Worm (Caenorhabditis elegans): ENCODE measurements around the gene bath-42.

bath-42 gene

ce11 chrIII:8163283-8163682, at the start of gene bath-42:
bath-42 (minus strand) TSS chrIII:8163383.
- TF ChIP-seq ceh-83 (GFP tag; optimal IDR thresholded peaks at IDR 0.05) (no peak), ceh-43 (GFP tag; optimal IDR thresholded peaks at IDR 0.05) (no peak), flh-1 (GFP tag; optimal IDR thresholded peaks at IDR 0.05) (no peak), cnd-1 (tag; optimal IDR thresholded peaks at IDR 0.05) (no peak), elt-3 (tag; optimal IDR thresholded peaks at IDR 0.05) (no peak), ztf-11 (tag; optimal IDR thresholded peaks at IDR 0.05) (no peak), sem-2 (GFP tag; optimal IDR thresholded peaks at IDR 0.05) (no peak)

- TF ChIP-seq blmp-1 (tag; optimal IDR thresholded peaks at IDR 0.05) (no peak), lin-32 (GFP tag; optimal IDR thresholded peaks at IDR 0.05) (no peak), mls-2 (tag; optimal IDR thresholded peaks at IDR 0.05) (no peak), unc-39 (tag; optimal IDR thresholded peaks at IDR 0.05) (no peak), pha-4 (tag; optimal IDR thresholded peaks at IDR 0.05) (no peak), flh-1 (GFP tag; optimal IDR thresholded peaks at IDR 0.05) (no peak), mep-1 (tag; optimal IDR thresholded peaks at IDR 0.05) (no peak), bed-3 (GFP tag; optimal IDR thresholded peaks at IDR 0.05) (no peak), mab-5 (tag; optimal IDR thresholded peaks at IDR 0.05) (no peak), lsy-2 (tag; optimal IDR thresholded peaks at IDR 0.05) (no peak), M03D4.4 (tag; optimal IDR thresholded peaks at IDR 0.05) (no peak), drap-1 (GFP tag; optimal IDR thresholded peaks at IDR 0.05) (no peak), tbx-8 (GFP tag; optimal IDR thresholded peaks at IDR 0.05) (no peak), cnd-1 (tag; optimal IDR thresholded peaks at IDR 0.05) (no peak), snpc-4 (tag; optimal IDR thresholded peaks at IDR 0.05) (no peak), zip-8 (tag; optimal IDR thresholded peaks at IDR 0.05) (no peak), elt-1 (tag; optimal IDR thresholded peaks at IDR 0.05; ENCODE audit: borderline replicate concordance, insufficient read depth) (no peak), ham-2 (GFP tag; optimal IDR thresholded peaks at IDR 0.05) (no peak)
Observed at ce11 chrIII:8211562-8211961, 48.4 kb upstream of the bath-42 start.

- no peak for TF ChIP-seq lsy-2 (tag; optimal IDR thresholded peaks at IDR 0.05)
- no peak for TF ChIP-seq elt-3 (tag; optimal IDR thresholded peaks at IDR 0.05)
- TF ChIP-seq nhr-237 (tag; optimal IDR thresholded peaks at IDR 0.05) = no peak
- TF ChIP-seq cnd-1 (tag; optimal IDR thresholded peaks at IDR 0.05) = no peak
- TF ChIP-seq mls-2 (tag; optimal IDR thresholded peaks at IDR 0.05) = no peak
- no peak for TF ChIP-seq nhr-2 (tag; optimal IDR thresholded peaks at IDR 0.05)
- TF ChIP-seq ceh-39 (tag; optimal IDR thresholded peaks at IDR 0.05) = no peak
Observed at ce11 chrIII:8209775-8210174, 46.6 kb upstream of the bath-42 start, which contains the start of gene C30A5.10. C30A5.10 (minus strand) TSS chrIII:8209875.

- no peak for TF ChIP-seq mep-1 (tag; optimal IDR thresholded peaks at IDR 0.05)
- no peak for TF ChIP-seq mab-5 (tag; optimal IDR thresholded peaks at IDR 0.05)
- TF ChIP-seq blmp-1 (tag; optimal IDR thresholded peaks at IDR 0.05) = no peak
- no peak for TF ChIP-seq bed-3 (GFP tag; optimal IDR thresholded peaks at IDR 0.05)
- no peak for TF ChIP-seq snpc-4 (tag; optimal IDR thresholded peaks at IDR 0.05)
- no peak for TF ChIP-seq nhr-237 (tag; optimal IDR thresholded peaks at IDR 0.05)
- TF ChIP-seq ham-2 (GFP tag; optimal IDR thresholded peaks at IDR 0.05) = no peak
- no peak for TF ChIP-seq ceh-39 (tag; optimal IDR thresholded peaks at IDR 0.05)
- no peak for TF ChIP-seq lsy-2 (tag; optimal IDR thresholded peaks at IDR 0.05)
- TF ChIP-seq mls-2 (tag; optimal IDR thresholded peaks at IDR 0.05) = no peak
- TF ChIP-seq lin-32 (GFP tag; optimal IDR thresholded peaks at IDR 0.05) = no peak
- no peak for TF ChIP-seq tbx-8 (GFP tag; optimal IDR thresholded peaks at IDR 0.05)
- TF ChIP-seq nhr-2 (tag; optimal IDR thresholded peaks at IDR 0.05) = no peak
- no peak for TF ChIP-seq sem-2 (GFP tag; optimal IDR thresholded peaks at IDR 0.05)
- no peak for TF ChIP-seq unc-62 (GFP tag; optimal IDR thresholded peaks at IDR 0.05)
- no peak for TF ChIP-seq pha-4 (tag; optimal IDR thresholded peaks at IDR 0.05)
- TF ChIP-seq lin-13 (tag; optimal IDR thresholded peaks at IDR 0.05) = no peak
Observed at ce11 chrIII:8202754-8203153, 39.6 kb upstream of the bath-42 start, which contains the start of gene snb-5. snb-5 (plus strand) TSS chrIII:8203054.

- TF ChIP-seq ceh-83 (GFP tag; optimal IDR thresholded peaks at IDR 0.05) (no peak), M03D4.4 (tag; optimal IDR thresholded peaks at IDR 0.05) (no peak), ztf-11 (tag; optimal IDR thresholded peaks at IDR 0.05) (no peak), sptf-1 (tag; optimal IDR thresholded peaks at IDR 0.05) (no peak), nhr-2 (tag; optimal IDR thresholded peaks at IDR 0.05) (no peak), mep-1 (tag; optimal IDR thresholded peaks at IDR 0.05) (no peak), hlh-1 (tag; optimal IDR thresholded peaks at IDR 0.05) (peak; percentile 58), ceh-39 (tag; optimal IDR thresholded peaks at IDR 0.05) (no peak), unc-62 (GFP tag; optimal IDR thresholded peaks at IDR 0.05) (peak; percentile 36), elt-3 (tag; optimal IDR thresholded peaks at IDR 0.05) (no peak), ham-2 (GFP tag; optimal IDR thresholded peaks at IDR 0.05) (no peak), sem-2 (GFP tag; optimal IDR thresholded peaks at IDR 0.05) (no peak), elt-1 (tag; optimal IDR thresholded peaks at IDR 0.05; ENCODE audit: borderline replicate concordance, insufficient read depth) (no peak), mab-5 (tag; optimal IDR thresholded peaks at IDR 0.05) (peak; percentile 21), nhr-237 (tag; optimal IDR thresholded peaks at IDR 0.05) (no peak), zip-8 (tag; optimal IDR thresholded peaks at IDR 0.05) (no peak), ces-1 (GFP tag; optimal IDR thresholded peaks at IDR 0.05) (peak; percentile 62), unc-120 (tag; optimal IDR thresholded peaks at IDR 0.05; ENCODE audit: poor library complexity, severe bottlenecking) (peak; percentile 83), pha-4 (tag; optimal IDR thresholded peaks at IDR 0.05) (no peak), mls-2 (tag; optimal IDR thresholded peaks at IDR 0.05) (no peak), lin-13 (tag; optimal IDR thresholded peaks at IDR 0.05) (no peak), nhr-76 (tag; optimal IDR thresholded peaks at IDR 0.05) (no peak), tbx-8 (GFP tag; optimal IDR thresholded peaks at IDR 0.05) (no peak)
Observed at ce11 chrIII:8201760-8202159, 38.6 kb upstream of the bath-42 start.

Measured in whole organism, mixed stage, embryonic.